Worm (Caenorhabditis elegans): ENCODE results near the gene pgp-3.

pgp-3 gene

ce11 chrX:11345471-11345870 lies 6.5 kb upstream of the pgp-3 start:
- TF ChIP-seq sptf-1 (tag; optimal IDR thresholded peaks at IDR 0.05) (no peak), ces-1 (GFP tag; optimal IDR thresholded peaks at IDR 0.05) (peak; percentile 89)

- TF ChIP-seq ceh-83 (GFP tag; optimal IDR thresholded peaks at IDR 0.05), result no peak
- no peak for TF ChIP-seq snpc-4 (tag; optimal IDR thresholded peaks at IDR 0.05)
- TF ChIP-seq tbx-8 (GFP tag; optimal IDR thresholded peaks at IDR 0.05), result no peak
- TF ChIP-seq nhr-2 (tag; optimal IDR thresholded peaks at IDR 0.05), result no peak
- TF ChIP-seq nhr-76 (tag; optimal IDR thresholded peaks at IDR 0.05), result no peak
- no peak for TF ChIP-seq mep-1 (tag; optimal IDR thresholded peaks at IDR 0.05)
- no peak for TF ChIP-seq ham-2 (GFP tag; optimal IDR thresholded peaks at IDR 0.05)
- no peak for TF ChIP-seq ceh-43 (GFP tag; optimal IDR thresholded peaks at IDR 0.05)
- no peak for TF ChIP-seq ceh-39 (tag; optimal IDR thresholded peaks at IDR 0.05)
- no peak for TF ChIP-seq nhr-12 (tag; optimal IDR thresholded peaks at IDR 0.05)
- no peak for TF ChIP-seq elt-1 (tag; optimal IDR thresholded peaks at IDR 0.05; ENCODE audit: borderline replicate concordance, insufficient read depth)
- TF ChIP-seq blmp-1 (tag; optimal IDR thresholded peaks at IDR 0.05), result no peak
- no peak for TF ChIP-seq M03D4.4 (tag; optimal IDR thresholded peaks at IDR 0.05)
- TF ChIP-seq lsy-2 (tag; optimal IDR thresholded peaks at IDR 0.05), result no peak
- no peak for TF ChIP-seq mls-2 (tag; optimal IDR thresholded peaks at IDR 0.05)
- no peak for TF ChIP-seq unc-120 (tag; optimal IDR thresholded peaks at IDR 0.05; ENCODE audit: poor library complexity, severe bottlenecking)
- TF ChIP-seq cnd-1 (tag; optimal IDR thresholded peaks at IDR 0.05), result no peak
- TF ChIP-seq sptf-1 (tag; optimal IDR thresholded peaks at IDR 0.05), result no peak
Observed at ce11 chrX:11346155-11346554, 5.8 kb upstream of the pgp-3 start, which contains the start of gene oct-2. oct-2 (plus strand) TSS chrX:11346455.

- TF ChIP-seq nhr-28 (tag; optimal IDR thresholded peaks at IDR 0.05) (no peak), mep-1 (tag; optimal IDR thresholded peaks at IDR 0.05) (no peak), nhr-237 (tag; optimal IDR thresholded peaks at IDR 0.05) (no peak), ceh-83 (GFP tag; optimal IDR thresholded peaks at IDR 0.05) (no peak)
Observed at ce11 chrX:11351288-11351687, 668 bp upstream of the pgp-3 start.

ce11 chrX:11355856-11356255 lies 3.9 kb downstream of the pgp-3 start:
- TF ChIP-seq M03D4.4 (tag; optimal IDR thresholded peaks at IDR 0.05) (no peak), ztf-11 (tag; optimal IDR thresholded peaks at IDR 0.05) (no peak)

- no peak for TF ChIP-seq nhr-28 (tag; optimal IDR thresholded peaks at IDR 0.05)
- no peak for TF ChIP-seq snpc-4 (tag; optimal IDR thresholded peaks at IDR 0.05)
- TF ChIP-seq blmp-1 (tag; optimal IDR thresholded peaks at IDR 0.05), result no peak
- no peak for TF ChIP-seq drap-1 (GFP tag; optimal IDR thresholded peaks at IDR 0.05)
- TF ChIP-seq M03D4.4 (tag; optimal IDR thresholded peaks at IDR 0.05), result no peak
- no peak for TF ChIP-seq lin-13 (tag; optimal IDR thresholded peaks at IDR 0.05)
Observed at ce11 chrX:11357516-11357915, 5.6 kb downstream of the pgp-3 start, which contains the start of gene pgp-4. pgp-4 (plus strand) TSS chrX:11357816.

ce11 chrX:11364914-11365313 lies 13.0 kb downstream of the pgp-3 start:
- TF ChIP-seq tbx-8 (GFP tag; optimal IDR thresholded peaks at IDR 0.05) (no peak), mls-2 (tag; optimal IDR thresholded peaks at IDR 0.05) (no peak), zip-8 (tag; optimal IDR thresholded peaks at IDR 0.05) (no peak), sem-2 (GFP tag; optimal IDR thresholded peaks at IDR 0.05) (no peak), cnd-1 (tag; optimal IDR thresholded peaks at IDR 0.05) (no peak), bed-3 (GFP tag; optimal IDR thresholded peaks at IDR 0.05) (no peak), nhr-28 (tag; optimal IDR thresholded peaks at IDR 0.05) (no peak), snpc-4 (tag; optimal IDR thresholded peaks at IDR 0.05) (no peak), pha-4 (tag; optimal IDR thresholded peaks at IDR 0.05) (no peak), mep-1 (tag; optimal IDR thresholded peaks at IDR 0.05) (no peak), unc-39 (tag; optimal IDR thresholded peaks at IDR 0.05) (no peak), unc-62 (GFP tag; optimal IDR thresholded peaks at IDR 0.05) (no peak), ceh-39 (tag; optimal IDR thresholded peaks at IDR 0.05) (no peak), ces-1 (GFP tag; optimal IDR thresholded peaks at IDR 0.05) (no peak), lin-32 (GFP tag; optimal IDR thresholded peaks at IDR 0.05) (no peak), hlh-1 (tag; optimal IDR thresholded peaks at IDR 0.05) (no peak), drap-1 (GFP tag; optimal IDR thresholded peaks at IDR 0.05) (no peak)

Data from whole organism, mixed stage, embryonic.